Fruit fly (Drosophila melanogaster): Measurements from ENCODE around the gene kst.

DNA sequence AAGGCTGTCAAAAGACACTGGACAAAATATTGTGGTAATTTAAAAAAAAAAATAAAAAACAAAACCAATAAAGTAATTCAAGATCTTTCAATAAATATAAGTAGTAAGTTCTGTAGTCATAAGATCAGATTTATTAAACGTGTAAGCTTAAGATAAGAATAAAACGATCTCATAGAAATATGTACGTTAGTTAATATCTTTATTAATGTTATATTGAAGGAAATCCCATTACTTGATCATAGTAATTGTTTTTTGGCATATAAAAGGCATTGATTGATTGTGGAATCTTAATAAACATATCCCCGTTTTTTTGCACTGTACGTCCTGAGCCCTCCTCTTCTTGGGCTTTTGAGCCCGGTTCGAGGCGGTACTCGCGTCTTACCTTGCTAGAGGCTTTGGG is 6.6 kb downstream of the kst start:
- no peak for TF ChIP-seq CG11617 (GFP tag; optimal IDR thresholded peaks at IDR 0.05)
- no peak for TF ChIP-seq CG7045 (GFP tag; optimal IDR thresholded peaks at IDR 0.05)
- TF ChIP-seq tj (GFP tag; optimal IDR thresholded peaks at IDR 0.05): no peak
- no peak for TF ChIP-seq CG1620 (GFP tag; optimal IDR thresholded peaks at IDR 0.05)
- no peak for TF ChIP-seq CG33017 (tag; optimal IDR thresholded peaks at IDR 0.05)
- TF ChIP-seq kay (GFP tag; ENCODE audit: borderline replicate concordance): peak; percentile 48
- TF ChIP-seq Mnt (GFP tag; optimal IDR thresholded peaks at IDR 0.05): no peak

All from whole organism, adult.